Fruit fly (Drosophila melanogaster): Measurements from ENCODE around the gene Gr89a.

Gene Gr89a

dm6 chr3R:16524178-16524577 is 25.4 kb upstream of the Gr89a start (continued):
- TF ChIP-seq fkh (GFP tag; optimal IDR thresholded peaks at IDR 0.05) (no peak), svp (GFP tag) (peak; percentile 81), CG11294 (GFP tag; IDR thresholded peaks at IDR 0.05) (peak; percentile 71), CG32006 (GFP tag; optimal IDR thresholded peaks at IDR 0.05) (peak; percentile 74), acj6 (GFP tag; optimal IDR thresholded peaks at IDR 0.05) (peak; percentile 57), CG6808 (GFP tag; optimal IDR thresholded peaks at IDR 0.05) (peak; percentile 67), lz (GFP tag; optimal IDR thresholded peaks at IDR 0.05) (peak; percentile 64), Eip78C (GFP tag) (peak; percentile 89)

- no peak for TF ChIP-seq lz (GFP tag; optimal IDR thresholded peaks at IDR 0.05)
- TF ChIP-seq Hr38 (GFP tag; optimal IDR thresholded peaks at IDR 0.05) = no peak
- peak; percentile 16 for TF ChIP-seq cyc (GFP tag; optimal IDR thresholded peaks at IDR 0.05)
- TF ChIP-seq salr (GFP tag; optimal IDR thresholded peaks at IDR 0.05) = no peak
- TF ChIP-seq CG8319 (GFP tag; optimal IDR thresholded peaks at IDR 0.05) = no peak
- peak; percentile 51; the same call in 1 of the 2 replicates for TF ChIP-seq CG15336 (GFP tag; IDR thresholded peaks at IDR 0.05)
- peak; percentile 17 for TF ChIP-seq fd59A (GFP tag; optimal IDR thresholded peaks at IDR 0.05)
- no peak for TF ChIP-seq dsx (GFP tag; optimal IDR thresholded peaks at IDR 0.05; ENCODE audit: poor library complexity, severe bottlenecking)
- TF ChIP-seq fkh (GFP tag; optimal IDR thresholded peaks at IDR 0.05) = no peak
- peak; percentile 3 for TF ChIP-seq CG6792 (GFP tag; optimal IDR thresholded peaks at IDR 0.05)
- no peak for TF ChIP-seq CG8632 (GFP tag; optimal IDR thresholded peaks at IDR 0.05)
- peak; percentile 42 for TF ChIP-seq pdm3 (GFP tag; optimal IDR thresholded peaks at IDR 0.05)
- TF ChIP-seq CG1621 (tag; optimal IDR thresholded peaks at IDR 0.05) = no peak
- no peak for TF ChIP-seq CG9139 (GFP tag; optimal IDR thresholded peaks at IDR 0.05)
- no peak for TF ChIP-seq Sox102F (GFP tag; optimal IDR thresholded peaks at IDR 0.05)
- TF ChIP-seq OdsH (GFP tag; optimal IDR thresholded peaks at IDR 0.05) = peak; percentile 30
- TF ChIP-seq Eip78C (GFP tag) = peak; percentile 75
- no peak for TF ChIP-seq Sox15 (GFP tag; optimal IDR thresholded peaks at IDR 0.05)
- no peak for TF ChIP-seq topi (GFP tag; optimal IDR thresholded peaks at IDR 0.05)
- no peak for TF ChIP-seq Met (GFP tag; optimal IDR thresholded peaks at IDR 0.05)
- TF ChIP-seq Lpt (GFP tag; optimal IDR thresholded peaks at IDR 0.05) = peak; percentile 74
- TF ChIP-seq CG6276 (GFP tag; optimal IDR thresholded peaks at IDR 0.05) = peak; percentile 35
- TF ChIP-seq CG11902 (GFP tag; optimal IDR thresholded peaks at IDR 0.05) = peak; percentile 31
- peak; percentile 12 for TF ChIP-seq Hr39 (GFP tag; optimal IDR thresholded peaks at IDR 0.05)
- peak; percentile 11 for TF ChIP-seq CG10631 (GFP tag; optimal IDR thresholded peaks at IDR 0.05)
- peak; percentile 56 for TF ChIP-seq Ets96B (tag; optimal IDR thresholded peaks at IDR 0.05)
- TF ChIP-seq CG11762 (GFP tag; optimal IDR thresholded peaks at IDR 0.05; ENCODE audit: insufficient read depth) = no peak
- TF ChIP-seq CG16779 (tag; optimal IDR thresholded peaks at IDR 0.05) = no peak
- TF ChIP-seq CG34406 (GFP tag; optimal IDR thresholded peaks at IDR 0.05) = peak; percentile 16
- no peak for TF ChIP-seq CG7368 (GFP tag; optimal IDR thresholded peaks at IDR 0.05)
- peak; percentile 0 for TF ChIP-seq spab (GFP tag; optimal IDR thresholded peaks at IDR 0.05)
- TF ChIP-seq fd85E (GFP tag; optimal IDR thresholded peaks at IDR 0.05) = no peak
- no peak for TF ChIP-seq vri (GFP tag; optimal IDR thresholded peaks at IDR 0.05)
- no peak for TF ChIP-seq CG11294 (GFP tag; IDR thresholded peaks at IDR 0.05)
- TF ChIP-seq CG6854 (GFP tag; optimal IDR thresholded peaks at IDR 0.05) = no peak
- peak; percentile 37 for TF ChIP-seq CG3032 (tag; optimal IDR thresholded peaks at IDR 0.05)
- TF ChIP-seq CG32006 (GFP tag; optimal IDR thresholded peaks at IDR 0.05) = peak; percentile 68
- peak; percentile 37 for TF ChIP-seq achi (GFP tag; optimal IDR thresholded peaks at IDR 0.05)
- no peak for TF ChIP-seq Ets21C (GFP tag; optimal IDR thresholded peaks at IDR 0.05)
- TF ChIP-seq net (GFP tag; optimal IDR thresholded peaks at IDR 0.05) = no peak
- TF ChIP-seq Gug (GFP tag; IDR thresholded peaks at IDR 0.05) = no peak
- no peak for TF ChIP-seq dac (GFP tag; optimal IDR thresholded peaks at IDR 0.05)
- TF ChIP-seq CG4318 (GFP tag; optimal IDR thresholded peaks at IDR 0.05) = peak; percentile 15
- no peak for TF ChIP-seq Eip75B (GFP tag; optimal IDR thresholded peaks at IDR 0.05)
- peak; percentile 31 for TF ChIP-seq Sox14 (GFP tag; optimal IDR thresholded peaks at IDR 0.05)
- no peak for TF ChIP-seq Blimp-1 (GFP tag; optimal IDR thresholded peaks at IDR 0.05)
- peak; percentile 57; the same call in 2 of the 3 replicates for TF ChIP-seq CG8119 (GFP tag; IDR thresholded peaks at IDR 0.05)
- TF ChIP-seq acj6 (GFP tag; optimal IDR thresholded peaks at IDR 0.05) = peak; percentile 23
Measured at dm6 chr3R:16523395-16523794, 24.6 kb upstream of the Gr89a start.
